Worm (Caenorhabditis elegans): ENCODE data around the gene mys-1.

The mys-1 gene

DNA sequence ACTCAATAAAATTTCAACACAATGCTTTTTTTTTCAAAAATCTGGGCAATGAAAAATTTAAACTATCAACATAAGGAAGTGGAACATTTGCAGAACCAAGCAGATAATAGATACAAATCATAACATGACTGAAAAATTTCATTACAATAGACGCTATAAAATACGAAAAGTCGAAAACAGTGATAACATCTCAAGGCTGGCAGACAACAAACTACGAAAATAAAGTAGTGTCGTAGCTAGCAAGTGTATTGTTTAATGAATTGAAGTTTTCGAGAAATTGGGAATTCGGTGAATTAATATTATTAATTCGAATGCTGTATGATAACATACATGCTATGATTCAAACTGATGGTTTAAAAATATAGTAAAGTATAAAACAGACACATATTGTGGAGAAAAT lies 12.3 kb upstream of the mys-1 start:
- TF ChIP-seq mdt-29 (GFP tag; IDR thresholded peaks at IDR 0.05) = no peak
- TF ChIP-seq nhr-28 (tag; optimal IDR thresholded peaks at IDR 0.05) = peak; percentile 92
- peak in 1 of 2 experiments; percentile 39 for TF ChIP-seq unc-62 (GFP tag; optimal IDR thresholded peaks at IDR 0.05 in 1 of 2)
- TF ChIP-seq unc-62 (tag; optimal IDR thresholded peaks at IDR 0.05) = no peak

DNA sequence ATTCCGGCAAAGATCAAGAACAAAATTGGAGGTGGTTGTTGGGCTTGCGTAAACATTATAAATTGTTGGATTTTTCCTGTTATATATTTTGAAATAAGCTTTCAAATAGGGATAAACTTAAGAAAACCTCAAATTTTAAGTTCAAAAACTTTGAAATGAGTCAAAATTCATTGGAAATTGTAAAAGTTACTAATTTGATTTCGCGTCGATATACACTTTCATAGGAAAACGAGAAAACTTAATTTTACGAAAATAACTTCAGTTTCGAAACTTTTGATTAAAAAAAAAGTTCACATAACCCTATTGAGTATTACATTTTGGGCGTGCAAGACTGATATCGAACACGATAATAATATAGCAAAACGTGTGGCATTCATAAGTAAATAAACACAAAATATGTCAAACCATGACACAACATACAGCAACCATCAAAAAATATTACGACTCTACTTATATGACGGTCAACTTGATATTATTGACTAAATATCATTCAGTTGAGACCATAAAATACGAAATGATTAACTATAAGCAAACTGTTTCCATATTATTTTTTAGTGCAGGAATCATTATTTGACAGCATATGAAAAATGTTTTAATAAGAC lies 11.8 kb upstream of the mys-1 start:
- TF ChIP-seq mdl-1 (tag; optimal IDR thresholded peaks at IDR 0.05) (no peak), nhr-28 (tag; optimal IDR thresholded peaks at IDR 0.05) (peak; percentile 64), unc-39 (tag; optimal IDR thresholded peaks at IDR 0.05) (no peak), nhr-77 (tag; optimal IDR thresholded peaks at IDR 0.05) (no peak), php-3 (GFP tag; IDR thresholded peaks at IDR 0.05) (0 out of 2 replicates have a peak, but pooled peaks have one; percentile 21), dve-1 (tag; optimal IDR thresholded peaks at IDR 0.05; ENCODE audit: insufficient read depth) (peak; percentile 24), madf-5 (GFP tag; IDR thresholded peaks at IDR 0.05) (no peak), daf-16 (GFP tag; optimal IDR thresholded peaks at IDR 0.05) (no peak), daf-16 (tag; optimal IDR thresholded peaks at IDR 0.05) (peak; percentile 88), Y48G9A.11 (GFP tag; IDR thresholded peaks at IDR 0.05) (no peak), ceh-28 (tag; optimal IDR thresholded peaks at IDR 0.05) (no peak), hlh-30 (tag; optimal IDR thresholded peaks at IDR 0.05; ENCODE audit: insufficient read depth) (no peak), saeg-2 (GFP tag; IDR thresholded peaks at IDR 0.05) (no peak), pha-4 (GFP tag; IDR thresholded peaks at IDR 0.05) (no peak), pha-4 (tag; optimal IDR thresholded peaks at IDR 0.05) (peak; percentile 3)

DNA sequence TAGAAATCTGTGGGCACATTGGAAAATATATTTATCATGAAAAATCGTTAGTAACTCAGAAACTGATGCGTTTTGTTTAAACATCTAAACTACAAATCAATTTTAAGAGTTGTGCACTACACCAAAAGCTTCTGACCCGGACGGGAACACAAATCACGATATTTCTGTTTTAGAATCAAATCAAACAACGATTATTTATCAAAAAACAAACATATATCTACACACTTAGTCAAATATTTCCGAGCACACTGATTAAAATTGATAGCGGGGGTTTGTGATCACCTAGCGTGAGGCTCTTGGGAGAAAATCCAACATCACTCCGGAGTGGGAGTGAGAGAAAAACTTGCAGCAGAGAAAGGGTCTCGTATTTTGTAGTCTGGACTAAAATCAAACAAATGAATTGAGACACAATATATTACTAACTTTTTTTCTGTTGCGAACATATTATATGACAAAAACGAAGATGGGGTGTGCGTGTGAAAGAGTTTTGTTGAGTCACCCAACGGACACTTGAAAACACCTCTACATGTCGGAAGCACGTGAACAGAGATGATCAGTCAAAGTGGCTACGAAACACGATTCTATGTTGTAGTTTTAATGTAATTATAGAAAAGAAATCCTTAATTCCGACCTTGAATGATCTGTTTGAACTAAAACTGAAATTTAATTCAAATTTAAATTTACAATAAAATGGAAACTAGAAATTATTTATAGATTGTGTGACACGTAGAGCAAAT lies 11.0 kb upstream of the mys-1 start:
- TF ChIP-seq hlh-11 (tag; optimal IDR thresholded peaks at IDR 0.05) (peak; percentile 50), zfp-2 (tag; optimal IDR thresholded peaks at IDR 0.05) (no peak), mep-1 (tag; optimal IDR thresholded peaks at IDR 0.05) (peak; percentile 25), daf-16 (GFP tag; optimal IDR thresholded peaks at IDR 0.05) (no peak), daf-16 (tag; optimal IDR thresholded peaks at IDR 0.05) (peak; percentile 57), dmd-9 (GFP tag; IDR thresholded peaks at IDR 0.05) (no peak), ceh-62 (tag; optimal IDR thresholded peaks at IDR 0.05) (no peak), nhr-102 (tag; optimal IDR thresholded peaks at IDR 0.05) (peak; percentile 44), mxl-2 (GFP tag; conservative IDR thresholded peaks at IDR 0.05) (0 out of 2 replicates have a peak, but pooled peaks have one; percentile 44), hlh-30 (tag; optimal IDR thresholded peaks at IDR 0.05; ENCODE audit: insufficient read depth) (peak; percentile 2), nhr-6 (tag; optimal IDR thresholded peaks at IDR 0.05) (no peak), Y105C5A.15 (GFP tag; IDR thresholded peaks at IDR 0.05) (no peak), spr-3 (GFP tag; optimal IDR thresholded peaks at IDR 0.05) (no peak), dmd-6 (GFP tag; IDR thresholded peaks at IDR 0.05) (0 out of 2 replicates have a peak, but pooled peaks have one; percentile 30), pqm-1 (tag; optimal IDR thresholded peaks at IDR 0.05) (peak; percentile 84), php-3 (GFP tag; IDR thresholded peaks at IDR 0.05) (0 out of 2 replicates have a peak, but pooled peaks have one; percentile 30), F26F4.8 (GFP tag; conservative IDR thresholded peaks at IDR 0.05) (no peak), lin-29 (GFP tag; IDR thresholded peaks at IDR 0.05) (no peak), dve-1 (tag; optimal IDR thresholded peaks at IDR 0.05; ENCODE audit: insufficient read depth) (peak; percentile 54), nhr-28 (tag; optimal IDR thresholded peaks at IDR 0.05) (peak; percentile 91), unc-62 (GFP tag; optimal IDR thresholded peaks at IDR 0.05 in 1 of 2) (peak in 1 of 2 experiments; percentile 48), unc-62 (tag; optimal IDR thresholded peaks at IDR 0.05) (no peak), Y75B8A.6 (GFP tag; IDR thresholded peaks at IDR 0.05) (no peak), rbr-2 (tag; optimal IDR thresholded peaks at IDR 0.05) (no peak)

All from whole organism, L4 larva.